Worm (Caenorhabditis elegans) whole organism, dauer: Measurements from ENCODE around the gene bcc-1.

Experiments used
- unc-62 ChIP-seq: sonication (generic microtip); optimal IDR thresholded peaks from 2 replicates; lab custom pipeline; 2017; ENCODE audit warnings: missing biosample characterization, missing genetic modification reagents, missing genetic modification characterization

The bcc-1 gene

DNA sequence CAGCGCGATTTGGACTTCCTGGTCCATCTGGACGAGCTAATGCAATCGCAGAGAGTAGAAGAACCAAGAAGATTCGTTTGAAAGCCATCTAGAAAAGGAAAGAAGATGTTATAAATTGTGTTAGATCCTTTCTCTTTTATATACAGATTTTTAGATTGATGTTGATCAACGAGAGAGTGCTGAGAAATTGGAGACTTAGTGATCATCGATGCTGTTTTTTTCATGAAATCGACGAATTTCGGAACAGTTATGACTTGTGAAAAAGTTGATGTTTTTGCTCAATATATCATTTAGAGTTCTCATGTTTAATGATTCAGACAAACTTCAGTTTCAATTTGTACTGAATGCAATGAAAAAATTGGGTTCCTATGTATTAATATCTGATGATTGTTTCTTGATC is 10.3 kb upstream of the bcc-1 start, which contains the start of gene srlf-17:
TSS of gene srlf-17 (minus strand) at position 101 of the 400 bp plus-strand sequence.
- TF ChIP-seq unc-62 (GFP tag; lab: Kevin White, UChicago), result no peak

DNA sequence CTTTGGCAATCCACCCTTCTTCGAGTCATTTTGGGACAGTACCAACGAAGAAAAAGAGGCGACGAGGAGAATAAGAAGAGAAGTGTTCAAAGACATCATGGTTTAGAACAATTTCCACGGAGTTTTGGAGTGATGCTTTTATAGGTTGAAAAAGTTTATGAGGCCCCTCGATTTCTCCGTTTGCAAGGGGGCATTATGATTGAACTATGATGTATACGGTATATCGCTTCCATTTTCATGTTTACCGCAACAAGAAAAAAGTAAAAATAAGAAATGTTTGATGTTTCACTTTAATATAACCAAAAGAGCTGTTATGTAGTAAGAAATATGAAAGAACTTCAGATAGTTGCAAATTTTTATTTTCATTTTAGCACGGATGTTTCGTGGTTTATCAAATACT is 9.0 kb upstream of the bcc-1 start, which contains the start of gene srlf-18:
TSS of gene srlf-18 (minus strand) at position 101 of the 400 bp plus-strand sequence.
- no peak for TF ChIP-seq unc-62 (GFP tag; lab: Kevin White, UChicago)

DNA sequence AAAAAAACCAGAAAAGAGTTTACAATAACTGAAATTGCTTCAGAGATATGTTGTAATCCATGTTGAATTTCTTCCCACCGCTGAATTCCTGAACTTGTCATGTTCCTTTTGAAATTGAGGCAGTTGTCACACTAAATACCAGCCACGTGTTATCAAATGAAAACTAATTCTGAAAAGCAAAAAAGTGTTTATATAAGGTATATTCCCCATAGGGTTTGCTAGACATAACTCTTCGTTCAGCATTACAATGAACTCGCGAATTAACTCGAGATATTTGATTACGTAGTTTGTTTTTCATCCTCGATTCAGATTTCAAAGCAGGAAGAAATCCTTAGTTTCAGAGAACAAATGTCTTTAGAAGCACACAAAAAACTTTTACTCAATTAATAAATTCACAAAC is 7.9 kb upstream of the bcc-1 start, which contains the start of gene str-3:
TSS of gene str-3 (minus strand) at position 101 of the 400 bp plus-strand sequence.
- no peak for TF ChIP-seq unc-62 (GFP tag; lab: Kevin White, UChicago)

DNA sequence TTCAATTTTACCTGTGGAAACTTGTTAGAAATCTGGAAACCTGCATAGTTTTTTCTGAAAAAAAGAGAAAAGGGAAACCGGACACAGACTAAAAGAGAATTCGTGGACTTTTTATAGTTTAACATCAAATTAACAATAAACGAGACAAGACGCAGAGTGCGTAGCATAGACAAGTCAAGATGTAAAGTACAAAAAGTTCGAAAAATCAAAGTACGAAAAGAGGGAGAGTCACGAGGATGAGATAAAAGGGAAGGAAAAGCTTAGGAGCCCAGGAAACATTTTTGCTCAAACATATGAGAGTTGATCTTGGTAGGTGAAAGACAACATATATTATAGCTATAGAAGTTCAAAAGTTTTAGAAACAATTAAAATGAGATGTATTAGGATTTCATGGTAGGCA is 5.4 kb upstream of the bcc-1 start, which contains the start of gene M7.12:
TSS of gene M7.12 (minus strand) at position 188 of the 400 bp plus-strand sequence.
- TF ChIP-seq unc-62 (GFP tag; lab: Kevin White, UChicago), result no peak

DNA sequence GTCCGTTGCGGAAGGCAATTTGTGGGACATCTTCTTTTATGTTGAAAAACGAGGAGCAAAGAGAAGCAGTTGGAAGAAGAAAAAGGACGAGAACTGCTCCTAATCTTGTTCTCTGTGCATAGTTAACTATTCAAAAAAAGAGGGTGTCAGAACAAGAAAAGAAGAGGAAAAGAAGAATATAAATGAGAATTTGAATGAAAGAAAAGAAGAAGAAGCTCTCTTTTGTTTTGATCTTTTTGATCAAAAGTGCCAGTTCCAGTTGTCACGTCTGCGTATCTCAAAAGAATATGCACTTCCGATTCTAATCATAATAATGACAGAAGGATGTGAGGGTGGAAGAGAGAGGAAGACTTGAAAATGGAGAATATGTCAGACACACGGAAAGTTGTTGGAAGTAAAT is 2.6 kb upstream of the bcc-1 start, which contains the start of gene M7.8:
TSS of gene M7.8 (minus strand) at position 112 of the 400 bp plus-strand sequence.
- TF ChIP-seq unc-62 (GFP tag; lab: Kevin White, UChicago), result no peak

DNA sequence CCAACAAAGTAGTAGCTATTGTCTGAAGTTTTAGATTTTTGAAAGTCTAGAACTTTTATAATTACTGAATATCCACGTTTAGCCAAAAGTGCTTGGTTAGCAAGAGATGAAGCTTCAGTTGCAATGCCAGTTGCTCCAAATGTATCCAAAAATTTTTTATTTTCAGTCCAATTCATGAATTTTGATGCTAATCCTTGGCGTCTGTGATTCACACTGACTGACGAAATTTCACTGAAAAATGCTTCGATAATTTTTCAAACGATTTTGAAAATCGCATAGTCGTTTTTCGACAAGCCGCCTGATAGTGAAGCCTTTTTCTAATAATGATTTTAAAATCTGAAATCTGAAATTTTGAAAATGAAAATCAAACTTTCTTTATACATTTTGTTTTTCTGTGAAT is 1.7 kb upstream of the bcc-1 start:
- no peak for TF ChIP-seq unc-62 (GFP tag; lab: Kevin White, UChicago)

DNA sequence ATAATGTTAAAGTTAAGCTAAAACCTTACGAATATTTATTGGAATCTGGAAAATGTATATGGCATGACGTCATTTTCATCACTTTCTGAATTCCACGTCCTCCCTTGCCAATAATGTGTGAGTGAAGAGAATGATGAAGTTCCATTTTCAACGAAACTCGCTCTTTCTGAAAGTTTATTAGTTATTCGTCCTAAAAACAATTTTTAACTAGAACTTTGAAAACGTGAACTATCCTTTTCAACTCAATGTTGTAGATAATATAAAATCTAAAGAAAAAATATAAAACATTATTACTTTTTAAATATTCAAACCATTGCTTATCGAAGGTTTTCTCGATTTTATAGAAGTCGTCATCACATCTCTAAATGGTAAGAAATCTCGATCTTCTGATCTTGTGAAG is 2.8 kb downstream of the bcc-1 start, which contains the start of gene M7.7:
TSS of gene M7.7 (plus strand) at position 301 of the 400 bp plus-strand sequence.
- no peak for TF ChIP-seq unc-62 (GFP tag; lab: Kevin White, UChicago)

DNA sequence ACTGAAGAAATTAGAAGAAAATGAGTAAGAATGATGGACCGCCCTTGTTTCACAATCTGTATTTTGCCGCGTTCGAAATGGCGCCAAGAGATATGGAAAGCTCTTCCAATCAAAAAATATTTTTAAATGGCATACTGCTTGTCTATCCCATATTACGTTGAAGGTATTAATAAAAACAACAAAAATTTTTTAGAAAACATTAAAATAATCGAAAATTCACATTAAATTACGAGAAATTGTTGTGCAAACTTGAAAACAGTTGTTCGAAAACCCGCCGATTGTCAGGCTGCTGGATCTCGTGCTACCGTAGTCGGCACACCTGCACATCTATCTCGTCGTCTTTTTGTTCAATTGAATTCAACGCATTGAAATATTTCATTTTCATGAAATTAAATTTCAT is 8.7 kb downstream of the bcc-1 start, which contains the start of gene klc-1:
TSS of gene klc-1 (plus strand) at position 127 of the 400 bp plus-strand sequence.
- no peak for TF ChIP-seq unc-62 (GFP tag; lab: Kevin White, UChicago)

DNA sequence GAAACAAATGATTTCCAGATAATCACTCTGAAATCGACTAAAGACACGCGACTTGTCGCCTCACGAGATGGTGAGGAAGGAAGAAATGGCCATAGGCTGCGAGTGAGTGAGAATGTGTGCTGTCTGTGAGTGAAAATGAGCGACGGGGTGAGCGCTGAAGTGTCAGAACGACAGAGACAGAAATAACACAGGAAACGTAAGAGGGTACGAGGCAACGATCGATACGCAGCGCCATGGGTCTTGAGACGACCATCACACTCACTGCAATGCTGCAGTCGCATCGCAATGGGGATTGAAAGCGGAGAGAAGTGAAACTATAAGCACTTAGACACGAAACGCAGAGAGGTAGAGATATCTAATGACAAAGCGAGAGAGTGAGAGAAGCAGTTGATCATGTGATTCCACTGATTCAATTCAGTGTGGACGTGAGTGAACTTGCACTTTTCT is 9.5 kb downstream of the bcc-1 start:
- TF ChIP-seq unc-62 (GFP tag; lab: Kevin White, UChicago), result no peak

DNA sequence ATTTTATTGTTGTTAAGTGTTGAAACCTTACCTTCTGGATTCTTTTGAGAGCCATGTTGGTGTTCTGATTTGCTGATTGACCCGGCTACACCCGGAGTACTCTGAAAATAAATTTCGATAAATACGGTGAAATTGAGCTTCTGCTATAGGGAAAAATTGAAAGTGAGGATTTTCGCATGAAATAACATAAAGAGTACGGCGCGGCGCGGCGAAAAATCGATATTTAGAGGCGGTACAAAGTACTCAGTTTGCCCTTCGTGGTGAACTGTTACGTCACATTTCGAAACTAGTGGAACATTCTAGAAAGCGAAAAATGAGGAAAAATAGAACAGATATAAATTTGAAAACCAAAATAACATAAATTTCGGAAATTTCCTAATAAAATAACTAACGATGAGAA is 10.2 kb downstream of the bcc-1 start, which contains the start of gene let-70:
TSS of gene let-70 (minus strand) at position 101 of the 400 bp plus-strand sequence.
- TF ChIP-seq unc-62 (GFP tag; lab: Kevin White, UChicago), result no peak

DNA sequence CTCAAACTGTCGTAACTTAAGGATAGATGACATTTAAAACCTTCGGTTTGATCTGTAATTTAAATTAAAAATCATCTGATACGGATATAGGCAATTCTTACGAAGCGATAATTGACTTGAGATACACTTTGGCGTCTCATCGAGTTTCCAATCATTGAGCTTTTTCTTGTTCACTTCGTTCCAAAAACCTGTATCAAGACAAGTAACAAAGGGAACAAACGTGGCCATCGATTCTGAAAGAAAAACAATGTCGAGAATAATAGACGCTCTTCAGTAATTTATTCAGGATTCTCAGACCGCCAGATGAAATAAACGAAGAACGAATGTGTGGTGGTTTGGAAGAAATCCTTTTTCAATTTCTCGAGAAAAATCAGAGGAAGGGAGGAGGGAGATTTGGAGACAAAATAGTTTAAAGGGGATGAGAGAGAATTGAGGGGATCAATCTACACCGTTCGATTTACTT is 11.5 kb downstream of the bcc-1 start, which contains the start of gene atg-7:
TSS of gene atg-7 (minus strand) at position 233 of the 463 bp plus-strand sequence.
- TF ChIP-seq unc-62 (GFP tag; lab: Kevin White, UChicago), result no peak

DNA sequence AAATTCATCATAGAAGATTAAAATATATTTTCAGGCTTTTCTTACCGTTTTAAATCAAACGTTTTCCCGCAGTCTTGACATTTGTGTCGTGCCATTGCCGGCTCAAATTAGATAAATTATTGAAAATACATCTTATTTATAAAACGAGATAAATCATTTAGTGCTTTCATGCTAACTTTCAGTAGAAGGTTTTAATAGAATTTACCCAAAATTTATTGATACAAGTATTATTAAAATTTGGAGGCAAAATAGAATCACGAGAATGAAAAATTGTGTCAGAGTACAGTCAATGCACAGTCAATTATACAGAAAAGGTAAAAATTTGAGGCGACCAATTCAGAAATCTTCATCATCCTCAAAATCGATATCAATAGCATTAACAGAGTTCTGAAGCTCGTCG is 13.9 kb downstream of the bcc-1 start, which contains the start of gene Y5F2A.4:
TSS of gene Y5F2A.4 (minus strand) at position 101 of the 400 bp plus-strand sequence.
- no peak for TF ChIP-seq unc-62 (GFP tag; lab: Kevin White, UChicago)

DNA sequence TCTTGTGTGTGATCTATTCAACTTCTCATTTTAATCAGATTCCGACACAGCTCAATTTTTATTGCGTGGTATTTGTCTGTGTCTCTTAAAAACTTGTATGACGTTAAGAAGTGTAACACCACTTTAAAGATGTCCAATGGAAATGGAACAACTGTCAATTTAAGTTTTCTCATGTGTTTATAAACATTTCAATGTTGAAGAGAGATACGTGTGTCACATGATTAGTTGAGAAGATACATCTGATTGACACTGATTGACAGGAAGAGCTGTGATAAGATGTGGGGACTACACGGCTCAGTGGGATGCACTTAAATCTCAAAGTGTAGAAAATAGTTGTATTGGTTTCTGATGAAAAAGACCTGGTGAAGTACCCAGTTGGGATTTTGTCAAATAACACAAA is 24.0 kb downstream of the bcc-1 start:
- no peak for TF ChIP-seq unc-62 (GFP tag; lab: Kevin White, UChicago)

DNA sequence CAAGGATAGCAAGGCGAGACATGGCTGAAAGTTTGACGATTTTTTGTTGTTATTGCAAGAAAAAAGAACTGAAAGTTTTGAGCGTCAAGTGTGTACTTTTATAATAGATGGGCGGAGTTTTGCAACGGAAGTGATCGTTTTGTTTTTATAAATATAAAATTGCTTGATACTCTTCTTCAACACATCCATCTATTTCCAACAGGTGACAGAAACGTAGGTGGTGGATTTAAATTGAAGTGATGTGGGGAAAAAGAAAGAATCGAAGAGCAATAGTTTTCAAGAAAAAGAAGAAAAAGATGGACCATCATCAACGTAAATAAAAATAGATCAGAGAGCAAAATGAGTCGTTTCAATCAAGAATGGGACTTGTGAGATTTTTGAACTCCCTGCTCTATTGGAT is 25.3 kb downstream of the bcc-1 start, which contains the start of gene ttr-17:
TSS of gene ttr-17 (minus strand) at position 24 of the 400 bp plus-strand sequence.
- no peak for TF ChIP-seq unc-62 (GFP tag; lab: Kevin White, UChicago)

DNA sequence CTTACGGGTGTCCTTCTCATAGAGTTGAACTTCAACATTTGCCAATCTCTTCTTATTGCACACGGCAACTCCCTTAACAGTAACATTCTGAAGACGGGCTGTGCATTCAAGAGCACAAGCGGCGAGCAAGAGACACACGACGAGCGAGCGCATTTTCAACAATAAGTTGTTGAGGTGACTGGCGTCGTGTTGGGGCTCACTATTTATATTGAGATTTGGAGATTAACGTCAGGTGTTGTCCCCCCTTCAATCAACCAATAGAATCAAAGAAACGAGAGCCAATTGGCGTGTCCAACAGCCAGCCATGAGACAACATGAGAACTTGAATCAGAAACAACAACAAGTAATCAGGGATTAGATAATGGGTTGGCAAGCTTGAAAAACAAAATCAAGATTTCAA is 28.4 kb downstream of the bcc-1 start, which contains the start of gene ttr-16:
TSS of gene ttr-16 (minus strand) at position 176 of the 400 bp plus-strand sequence.
- TF ChIP-seq unc-62 (GFP tag; lab: Kevin White, UChicago), result no peak

DNA sequence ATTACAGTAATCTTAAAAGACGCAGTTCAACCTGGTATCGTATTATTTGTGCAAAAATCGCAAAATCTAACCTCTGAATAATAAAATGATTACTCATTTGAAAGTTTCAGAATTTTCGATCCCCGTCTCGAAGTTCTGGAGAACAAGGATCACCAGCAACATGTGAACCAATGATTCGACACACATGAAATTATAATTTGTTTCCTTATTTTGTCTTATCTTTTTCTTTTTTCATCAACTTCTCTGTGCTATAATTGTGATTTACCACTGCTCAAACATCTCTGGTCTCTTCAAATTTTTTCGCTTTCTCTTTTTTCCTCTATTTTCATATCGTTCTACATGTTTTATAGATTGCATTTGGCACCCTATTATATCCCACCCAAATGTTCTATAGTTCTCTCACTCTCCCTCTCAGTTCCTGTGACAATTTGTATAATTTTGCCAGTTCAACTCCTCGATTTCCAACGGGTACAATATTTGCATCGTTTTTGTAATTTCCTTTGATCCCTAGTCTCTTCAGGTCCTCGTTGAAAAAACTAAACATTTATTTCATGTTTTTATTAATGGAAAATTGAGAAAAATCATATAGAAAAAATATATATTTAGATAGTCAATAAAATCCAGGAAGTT is 29.3 kb downstream of the bcc-1 start:
- TF ChIP-seq unc-62 (GFP tag; lab: Kevin White, UChicago), result no peak
